Fruit fly (Drosophila melanogaster) whole organism, embryonic: ENCODE results near the gene RpS25.

ENCODE experiments used
- Aef1 ChIP-seq: fragments of 200-800 bp; sonication (Bioruptor generic); IDR thresholded peaks from 3 replicates; pipeline ENCODE4 v1.3.6; 2022; ENCODE audit warnings: missing biosample characterization, missing genetic modification characterization
- Atf-2 ChIP-seq: fragments of 200-800 bp; sonication (Bioruptor generic); optimal IDR thresholded peaks from 2 replicates; lab custom pipeline; 2016; ENCODE audit warnings: missing biosample characterization, missing genetic modification characterization
- CG10267 ChIP-seq: fragments of 200-800 bp; sonication (Bioruptor generic); optimal IDR thresholded peaks from 2 replicates; lab custom pipeline; 2018; ENCODE audit warnings: missing biosample characterization, mild to moderate bottlenecking, missing genetic modification characterization, moderate library complexity
- CG11247 ChIP-seq: fragments of 200-800 bp; sonication (Bioruptor generic); IDR thresholded peaks from 2 replicates; pipeline ENCODE4 v1.3.6; 2022; ENCODE audit warnings: missing biosample characterization, missing genetic modification characterization
- CG11398 ChIP-seq: fragments of 200-800 bp; sonication (Bioruptor generic); optimal IDR thresholded peaks from 2 replicates; lab custom pipeline; 2016; ENCODE audit warnings: missing biosample characterization, missing genetic modification characterization
- CG11504 ChIP-seq: fragments of 200-800 bp; sonication (Bioruptor generic); optimal IDR thresholded peaks from 3 replicates; lab custom pipeline; 2019; ENCODE audit warnings: missing biosample characterization, mild to moderate bottlenecking, missing genetic modification characterization, moderate library complexity
- CG11696 ChIP-seq: fragments of 200-800 bp; sonication (Bioruptor generic); IDR thresholded peaks from 2 replicates; pipeline ENCODE4 v1.3.6; 2022; ENCODE audit warnings: missing biosample characterization, missing genetic modification characterization
- CG12769 ChIP-seq: fragments of 200-800 bp; sonication (Bioruptor generic); optimal IDR thresholded peaks from 2 replicates; lab custom pipeline; 2019; ENCODE audit warnings: missing biosample characterization, mild to moderate bottlenecking, missing genetic modification characterization, moderate library complexity
- CG13624 ChIP-seq: fragments of 200-800 bp; sonication (Bioruptor generic); optimal IDR thresholded peaks from 2 replicates; lab custom pipeline; 2016; ENCODE audit warnings: missing biosample characterization, missing genetic modification characterization
- CG14014 ChIP-seq: fragments of 200-800 bp; sonication (Bioruptor generic); IDR thresholded peaks from 2 replicates; pipeline ENCODE4 v1.3.6; 2022; ENCODE audit warnings: missing biosample characterization, missing genetic modification characterization
- CG14710 ChIP-seq: fragments of 200-800 bp; sonication (Bioruptor generic); optimal IDR thresholded peaks from 3 replicates; lab custom pipeline; 2019; ENCODE audit warnings: missing biosample characterization, mild to moderate bottlenecking, missing genetic modification characterization, moderate library complexity
- CG16863 ChIP-seq: fragments of 200-800 bp; sonication (Bioruptor generic); optimal IDR thresholded peaks from 3 replicates; lab custom pipeline; 2016; ENCODE audit warnings: missing biosample characterization, missing genetic modification characterization
- CG18262 ChIP-seq: fragments of 200-800 bp; optimal IDR thresholded peaks from 3 replicates; lab custom pipeline; 2019; ENCODE audit warnings: missing biosample characterization, mild to moderate bottlenecking, missing genetic modification characterization, moderate library complexity
- CG2875 ChIP-seq: fragments of 200-800 bp; sonication (Bioruptor generic); optimal IDR thresholded peaks from 2 replicates; lab custom pipeline; 2017; ENCODE audit warnings: missing biosample characterization, mild to moderate bottlenecking, missing genetic modification characterization, missing genetic modification reagents
- CG30431 ChIP-seq: fragments of 200-800 bp; sonication (Bioruptor generic); optimal IDR thresholded peaks from 2 replicates; lab custom pipeline; 2017; ENCODE audit warnings: missing biosample characterization, missing genetic modification characterization
- CG32532 ChIP-seq: fragments of 200-800 bp; sonication (Bioruptor generic); IDR thresholded peaks from 2 replicates; pipeline ENCODE4 v1.3.6; 2022; ENCODE audit warnings: missing biosample characterization, missing genetic modification characterization
- CG6272 ChIP-seq: fragments of 200-800 bp; sonication (Bioruptor generic); IDR thresholded peaks from 2 replicates; pipeline ENCODE4 v1.3.6; 2022; ENCODE audit warnings: missing biosample characterization, missing genetic modification characterization
- CG7928 ChIP-seq: fragments of 200-800 bp; sonication (Bioruptor generic); optimal IDR thresholded peaks from 2 replicates; lab custom pipeline; 2017; ENCODE audit warnings: missing biosample characterization, mild to moderate bottlenecking, missing genetic modification characterization
- CG9876 ChIP-seq: fragments of 200-800 bp; sonication (Bioruptor generic); optimal IDR thresholded peaks from 2 replicates; lab custom pipeline; 2016; ENCODE audit warnings: missing biosample characterization, missing genetic modification characterization
- Deaf1 ChIP-seq: fragments of 200-800 bp; optimal IDR thresholded peaks from 3 replicates; lab custom pipeline; 2019; ENCODE audit warnings: missing biosample characterization, mild to moderate bottlenecking, missing genetic modification characterization, moderate library complexity
- Dip2 ChIP-seq: fragments of 200-800 bp; sonication (Bioruptor generic); IDR thresholded peaks from 2 replicates; pipeline ENCODE4 v1.3.6; 2022; ENCODE audit warnings: missing biosample characterization, missing genetic modification characterization
- Doc2 ChIP-seq: fragments of 200-800 bp; sonication (Bioruptor generic); IDR thresholded peaks from 2 replicates; pipeline ENCODE4 v1.3.6; 2022; ENCODE audit warnings: missing biosample characterization, missing genetic modification characterization
- Fer1 ChIP-seq: fragments of 200-800 bp; sonication (Bioruptor generic); optimal IDR thresholded peaks from 2 replicates; lab custom pipeline; 2017; ENCODE audit warnings: missing biosample characterization, mild to moderate bottlenecking, missing genetic modification characterization
- Gsc ChIP-seq: fragments of 200-800 bp; sonication (Bioruptor generic); IDR thresholded peaks from 2 replicates; pipeline ENCODE4 v1.3.6; 2022; ENCODE audit warnings: missing biosample characterization, missing genetic modification characterization
- H2.0 ChIP-seq: fragments of 200-800 bp; sonication (Bioruptor generic); IDR thresholded peaks from 2 replicates; pipeline ENCODE4 v1.3.6; 2022; ENCODE audit warnings: missing biosample characterization, missing genetic modification characterization
- Neu2 ChIP-seq: fragments of 200-800 bp; sonication (Bioruptor generic); optimal IDR thresholded peaks from 3 replicates; lab custom pipeline; 2016; ENCODE audit warnings: missing biosample characterization, missing genetic modification characterization, borderline replicate concordance
- Optix ChIP-seq: fragments of 200-800 bp; sonication (Bioruptor generic); IDR thresholded peaks from 3 replicates; pipeline ENCODE4 v1.3.6; 2022; ENCODE audit warnings: missing biosample characterization, missing genetic modification characterization
- Stat92E ChIP-seq, 3 experiments: fragments of >200 bp in 2 of 3; fragments of 200-800 bp in 1 of 3; sonication (Bioruptor generic) in 1 of 3; optimal IDR thresholded peaks; 2 replicates each; lab custom pipeline; 2017 to 2019; ENCODE audit warnings: missing biosample characterization in 3 of 3, missing genetic modification characterization in 3 of 3, mild to moderate bottlenecking in 1 of 3, moderate library complexity in 1 of 3
- ara ChIP-seq: fragments of 200-800 bp; sonication (Bioruptor generic); IDR thresholded peaks from 2 replicates; pipeline ENCODE4 v1.3.6; 2022; ENCODE audit warnings: missing biosample characterization, missing genetic modification characterization
- bsh ChIP-seq, 2 experiments: fragments of 200-800 bp; sonication (Bioruptor generic); optimal IDR thresholded peaks; 2 replicates each; lab custom pipeline; 2017 to 2018; ENCODE audit warnings: mild to moderate bottlenecking in 2 of 2, missing biosample characterization in 2 of 2, missing genetic modification characterization in 2 of 2, moderate library complexity in 1 of 2
- cwo ChIP-seq: fragments of 200-800 bp; sonication (Bioruptor generic); optimal IDR thresholded peaks from 3 replicates; lab custom pipeline; 2017; ENCODE audit warnings: missing biosample characterization, missing genetic modification characterization, mild to moderate bottlenecking, moderate library complexity, missing genetic modification reagents
- dan ChIP-seq: fragments of 200-800 bp; sonication (Bioruptor generic); IDR thresholded peaks from 2 replicates; pipeline ENCODE4 v1.3.6; 2022; ENCODE audit warnings: missing biosample characterization, missing genetic modification characterization
- dati ChIP-seq: fragments of 200-800 bp; sonication (Bioruptor generic); IDR thresholded peaks from 2 replicates; pipeline ENCODE4 v1.3.6; 2022; ENCODE audit warnings: missing biosample characterization, missing genetic modification characterization
- dmrt11E ChIP-seq: fragments of 200-800 bp; sonication (Bioruptor generic); optimal IDR thresholded peaks from 3 replicates; lab custom pipeline; 2018; ENCODE audit warnings: missing biosample characterization, mild to moderate bottlenecking, missing genetic modification characterization, moderate library complexity
- dmrt99B ChIP-seq: fragments of 200-800 bp; sonication (Bioruptor generic); optimal IDR thresholded peaks from 2 replicates; lab custom pipeline; 2018; ENCODE audit warnings: missing biosample characterization, mild to moderate bottlenecking, missing genetic modification characterization, moderate library complexity
- ems ChIP-seq: fragments of 200-800 bp; sonication (Bioruptor generic); optimal IDR thresholded peaks from 3 replicates; lab custom pipeline; 2016; ENCODE audit warnings: missing biosample characterization, missing genetic modification characterization
- ken ChIP-seq: fragments of 200-800 bp; sonication (Bioruptor generic); IDR thresholded peaks from 3 replicates; pipeline ENCODE4 v1.3.6; 2022; ENCODE audit warnings: missing biosample characterization, missing genetic modification characterization
- mld ChIP-seq: fragments of 200-800 bp; sonication (Bioruptor generic); IDR thresholded peaks from 3 replicates; pipeline ENCODE4 v1.3.6; 2022; ENCODE audit warnings: missing biosample characterization, missing genetic modification characterization; ENCODE audit not compliant: partially characterized antibody
- odd ChIP-seq: fragments of 200-800 bp; sonication (Bioruptor generic); optimal IDR thresholded peaks from 2 replicates; lab custom pipeline; 2017; ENCODE audit warnings: missing biosample characterization, mild to moderate bottlenecking, missing genetic modification characterization
- org-1 ChIP-seq: fragments of 200-800 bp; sonication (Bioruptor generic); optimal IDR thresholded peaks from 2 replicates; lab custom pipeline; 2017; ENCODE audit warnings: missing biosample characterization, missing genetic modification characterization
- p53 ChIP-seq: fragments of 200-800 bp; sonication (Bioruptor generic); optimal IDR thresholded peaks from 2 replicates; lab custom pipeline; 2016; ENCODE audit warnings: missing biosample characterization, missing genetic modification characterization
- pzg ChIP-seq: fragments of 200-800 bp; sonication (Bioruptor generic); optimal IDR thresholded peaks from 3 replicates; lab custom pipeline; 2018; ENCODE audit warnings: missing biosample characterization, mild to moderate bottlenecking, missing genetic modification characterization, moderate library complexity
- ranshi ChIP-seq: fragments of 200-800 bp; sonication (Bioruptor generic); IDR thresholded peaks from 2 replicates; pipeline ENCODE4 v1.3.6; 2022; ENCODE audit warnings: missing biosample characterization, missing genetic modification characterization
- rib ChIP-seq: fragments of 200-800 bp; sonication (Bioruptor generic); IDR thresholded peaks from 2 replicates; pipeline ENCODE4 v1.3.6; 2022; ENCODE audit warnings: missing biosample characterization, missing genetic modification characterization
- sc ChIP-seq, 3 experiments: fragments of >200 bp in 2 of 3; fragments of 200-800 bp in 1 of 3; sonication (Bioruptor generic) in 1 of 3; optimal IDR thresholded peaks; 2 replicates in 2 of 3; 3 replicates in 1 of 3; lab custom pipeline; 2017; ENCODE audit warnings: mild to moderate bottlenecking in 1 of 3, missing biosample characterization in 1 of 3, missing genetic modification characterization in 1 of 3, missing genetic modification reagents in 1 of 3
- scrt ChIP-seq: fragments of 200-800 bp; sonication (Bioruptor generic); optimal IDR thresholded peaks from 2 replicates; lab custom pipeline; 2018; ENCODE audit warnings: missing biosample characterization, mild to moderate bottlenecking, missing genetic modification characterization, moderate library complexity
- stc ChIP-seq: fragments of 200-800 bp; sonication (Bioruptor generic); IDR thresholded peaks from 2 replicates; pipeline ENCODE4 v1.3.6; 2022; ENCODE audit warnings: missing biosample characterization, missing genetic modification characterization
- sug ChIP-seq: fragments of 200-800 bp; optimal IDR thresholded peaks from 2 replicates; lab custom pipeline; 2019; ENCODE audit warnings: missing biosample characterization, mild to moderate bottlenecking, missing genetic modification characterization, moderate library complexity
- tgo ChIP-seq: fragments of 200-800 bp; sonication (Bioruptor generic); IDR thresholded peaks from 3 replicates; pipeline ENCODE4 v1.3.6; 2022; ENCODE audit warnings: missing biosample characterization, missing genetic modification characterization
- unc-4 ChIP-seq: fragments of 200-800 bp; sonication (Bioruptor generic); IDR thresholded peaks from 2 replicates; pipeline ENCODE4 v1.3.6; 2022; ENCODE audit warnings: missing biosample characterization, missing genetic modification characterization; ENCODE audit not compliant: partially characterized antibody

Gene RpS25

DNA sequence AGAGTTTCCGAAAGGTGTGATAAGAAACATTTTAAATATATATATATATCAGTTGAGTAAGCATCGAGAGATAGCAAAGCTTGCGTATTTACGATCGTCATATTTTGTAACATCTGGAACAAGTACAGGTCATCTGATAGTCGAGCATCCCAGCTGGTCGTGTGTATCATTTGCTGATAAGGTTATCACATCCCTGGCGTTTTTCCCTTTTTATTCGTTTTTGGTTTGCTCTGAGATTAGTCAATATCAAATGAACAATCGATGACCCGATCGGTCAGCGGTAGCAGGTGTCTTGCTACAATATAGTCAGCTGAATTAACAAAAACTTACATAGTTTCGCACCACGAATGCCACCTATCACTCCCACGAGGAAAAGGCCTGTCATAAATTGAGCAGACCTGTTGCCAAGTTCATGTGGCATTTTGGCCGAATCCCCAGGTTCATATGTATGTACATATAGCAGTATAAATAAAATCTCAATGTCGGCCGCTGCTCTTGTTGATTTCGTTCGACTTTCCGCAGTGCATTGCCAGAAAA, 15.1 kb downstream of the RpS25 start (continued):
- TF ChIP-seq CG18262 (tag; lab: Kevin White, UChicago) (peak; percentile 50), cwo (GFP tag; lab: Kevin White, UChicago) (peak; percentile 75), CG12769 (tag; lab: Kevin White, UChicago) (peak; percentile 48), CG7928 (GFP tag; lab: Kevin White, UChicago) (no peak), CG30431 (no peak), CG11247 (peak; percentile 57), Atf-2 (GFP tag; lab: Kevin White, UChicago) (no peak), ara (GFP tag; lab: Robert Waterston, UW) (no peak), CG16863 (GFP tag; lab: Kevin White, UChicago) (no peak), Fer1 (GFP tag; lab: Kevin White, UChicago) (peak; percentile 46), Dip2 (no peak), org-1 (GFP tag; lab: Kevin White, UChicago) (no peak), ranshi (0 out of 2 replicates have a peak, but pooled peaks have one; percentile 63), scrt (peak; percentile 63), ems (GFP tag; lab: Kevin White, UChicago) (peak; percentile 15), odd (peak; percentile 43), rib (GFP tag; lab: Robert Waterston, UW) (no peak), Gsc (GFP tag; lab: Robert Waterston, UW) (no peak), dan (GFP tag; lab: Robert Waterston, UW) (no peak), stc (GFP tag; lab: Robert Waterston, UW) (0 out of 2 replicates have a peak, but pooled peaks have one; percentile 23), mld (GFP tag; lab: Robert Waterston, UW) (no peak), CG11696 (GFP tag; lab: Robert Waterston, UW) (no peak), sc (optimal IDR thresholded peaks at IDR 0.05; lab: Kevin White, UChicago) (no peak), sc (GFP tag; optimal IDR thresholded peaks at IDR 0.05; lab: Kevin White, UChicago) (peak; percentile 18), dmrt11E (tag; lab: Kevin White, UChicago) (no peak), Optix (GFP tag; lab: Robert Waterston, UW) (0 out of 3 replicates have a peak, but pooled peaks have one; percentile 5), CG11504 (tag; lab: Kevin White, UChicago) (peak; percentile 76), dmrt99B (peak; percentile 61), sug (tag; lab: Kevin White, UChicago) (peak; percentile 74), CG6272 (no peak), CG32532 (GFP tag; lab: Robert Waterston, UW) (peak; percentile 68), dati (GFP tag; lab: Robert Waterston, UW) (no peak), pzg (no peak), CG14014 (no peak), Aef1 (GFP tag; lab: Robert Waterston, UW) (peak; percentile 52), ken (GFP tag; lab: Robert Waterston, UW) (no peak), CG11398 (GFP tag; lab: Kevin White, UChicago) (no peak), Stat92E (GFP tag; optimal IDR thresholded peaks at IDR 0.05; lab: Kevin White, UChicago) (no peak), Neu2 (no peak), CG14710 (tag; lab: Kevin White, UChicago) (no peak), CG13624 (GFP tag; lab: Kevin White, UChicago) (no peak), Doc2 (GFP tag; lab: Robert Waterston, UW) (no peak), tgo (GFP tag; lab: Robert Waterston, UW) (peak; percentile 61; the same call in 2 of the 3 replicates), CG10267 (tag; lab: Kevin White, UChicago) (peak; percentile 15), p53 (GFP tag; lab: Kevin White, UChicago) (no peak), CG2875 (GFP tag; lab: Kevin White, UChicago) (no peak), Deaf1 (peak; percentile 26), bsh (GFP tag; optimal IDR thresholded peaks at IDR 0.05; lab: Kevin White, UChicago) (peak in 1 of 2 experiments; percentile 44), H2.0 (GFP tag; lab: Robert Waterston, UW) (peak; percentile 47), unc-4 (GFP tag; lab: Robert Waterston, UW) (no peak), CG9876 (no peak)
